Worm (Caenorhabditis elegans) whole organism, L3 larva: ENCODE results near the gene F48G7.12.

Source experiments
- R02D3.7 ChIP-seq: fragments of 150-350 bp; optimal IDR thresholded peaks from 2 replicates; lab custom pipeline; 2014; ENCODE audit warnings: missing biosample characterization, missing genetic modification characterization
- ZK546.5 ChIP-seq: sonication (generic microtip); optimal IDR thresholded peaks from 2 replicates; lab custom pipeline; 2017; ENCODE audit warnings: missing biosample characterization, missing genetic modification characterization
- aly-2 ChIP-seq: fragments of 150-350 bp; optimal IDR thresholded peaks from 2 replicates; lab custom pipeline; 2014; ENCODE audit warnings: missing biosample characterization, missing genetic modification characterization
- ama-1 ChIP-seq: fragments of 150-350 bp; optimal IDR thresholded peaks from 2 replicates; lab custom pipeline; 2018
- ceh-16 ChIP-seq: sonication (generic microtip); optimal IDR thresholded peaks from 2 replicates; lab custom pipeline; 2017; ENCODE audit warnings: missing biosample characterization, missing genetic modification characterization
- ceh-28 ChIP-seq: fragments of 150-350 bp; optimal IDR thresholded peaks from 2 replicates; lab custom pipeline; 2014; ENCODE audit warnings: missing biosample characterization, missing genetic modification reagents, missing genetic modification characterization
- ceh-82 ChIP-seq: fragments of 150-350 bp; optimal IDR thresholded peaks from 2 replicates; lab custom pipeline; 2014; ENCODE audit warnings: missing biosample characterization, missing genetic modification characterization
- daf-12 ChIP-seq: fragments of 150-350 bp; optimal IDR thresholded peaks from 2 replicates; lab custom pipeline; 2014; ENCODE audit warnings: missing biosample characterization, missing genetic modification reagents, missing genetic modification characterization
- egl-27 ChIP-seq: sonication (generic microtip); optimal IDR thresholded peaks from 4 replicates; lab custom pipeline; 2017; ENCODE audit warnings: missing biosample characterization, missing genetic modification reagents, missing genetic modification characterization
- egl-5 ChIP-seq: fragments of 150-350 bp; optimal IDR thresholded peaks from 2 replicates; lab custom pipeline; 2017; ENCODE audit warnings: missing biosample characterization, missing genetic modification reagents, missing genetic modification characterization, inconsistent platforms
- elt-1 ChIP-seq: fragments of 150-350 bp; optimal IDR thresholded peaks from 2 replicates; lab custom pipeline; 2014; ENCODE audit warnings: missing biosample characterization, missing genetic modification characterization
- elt-2 ChIP-seq: sonication (generic microtip); optimal IDR thresholded peaks from 2 replicates; lab custom pipeline; 2016; ENCODE audit warnings: missing genetic modification reagents, mild to moderate bottlenecking, missing genetic modification characterization, missing compliant biosample characterization
- elt-3 ChIP-seq, 3 experiments: fragments of 150-350 bp in 1 of 3; sonication (generic microtip) in 2 of 3; optimal IDR thresholded peaks; 2 replicates in 2 of 3; 4 replicates in 1 of 3; lab custom pipeline; 2014 to 2017; ENCODE audit warnings: missing biosample characterization in 3 of 3, missing genetic modification characterization in 3 of 3
- eor-1 ChIP-seq, 2 experiments: fragments of 150-350 bp; optimal IDR thresholded peaks; 2 replicates each; lab custom pipeline; 2014 to 2018; ENCODE audit warnings: missing biosample characterization in 2 of 2, missing genetic modification characterization in 2 of 2
- fkh-10 ChIP-seq: sonication (generic microtip); optimal IDR thresholded peaks from 2 replicates; lab custom pipeline; 2017; ENCODE audit warnings: missing biosample characterization, missing genetic modification reagents, missing genetic modification characterization
- fos-1 ChIP-seq: fragments of 150-350 bp; optimal IDR thresholded peaks from 2 replicates; lab custom pipeline; 2014; ENCODE audit warnings: missing biosample characterization, missing genetic modification characterization
- hmg-11 ChIP-seq: sonication (generic microtip); optimal IDR thresholded peaks from 2 replicates; lab custom pipeline; 2016; ENCODE audit warnings: missing genetic modification characterization, missing compliant biosample characterization
- jun-1 ChIP-seq: fragments of 150-350 bp; optimal IDR thresholded peaks from 2 replicates; lab custom pipeline; 2014; ENCODE audit warnings: missing biosample characterization, missing genetic modification reagents, missing genetic modification characterization
- lin-39 ChIP-seq: fragments of 150-350 bp; optimal IDR thresholded peaks from 2 replicates; lab custom pipeline; 2018; ENCODE audit warnings: missing biosample characterization, missing genetic modification reagents, missing genetic modification characterization
- mdl-1 ChIP-seq: fragments of 150-350 bp; optimal IDR thresholded peaks from 2 replicates; lab custom pipeline; 2014; ENCODE audit warnings: missing biosample characterization, missing genetic modification characterization
- mml-1 ChIP-seq: fragments of 150-350 bp; sonication (generic microtip); optimal IDR thresholded peaks from 3 replicates; lab custom pipeline; 2014; ENCODE audit warnings: missing biosample characterization, missing genetic modification characterization
- nfya-1 ChIP-seq: sonication (generic microtip); optimal IDR thresholded peaks from 2 replicates; lab custom pipeline; 2017; ENCODE audit warnings: missing genetic modification characterization, mild to moderate bottlenecking, missing compliant biosample characterization, antibody characterized with exemption, moderate library complexity; ENCODE audit not compliant: insufficient read depth
- nhr-11 ChIP-seq: fragments of 150-350 bp; optimal IDR thresholded peaks from 2 replicates; lab custom pipeline; 2014; ENCODE audit warnings: missing biosample characterization, missing genetic modification characterization
- nhr-23 ChIP-seq: fragments of 150-350 bp; optimal IDR thresholded peaks from 2 replicates; lab custom pipeline; 2014; ENCODE audit warnings: missing biosample characterization, missing genetic modification reagents, missing genetic modification characterization
- nhr-25 ChIP-seq: sonication (generic microtip); optimal IDR thresholded peaks from 2 replicates; lab custom pipeline; 2017; ENCODE audit warnings: missing biosample characterization, missing genetic modification characterization
- nhr-28 ChIP-seq: fragments of 150-350 bp; optimal IDR thresholded peaks from 2 replicates; lab custom pipeline; 2014; ENCODE audit warnings: missing biosample characterization, missing genetic modification characterization
- nhr-43 ChIP-seq: sonication (generic microtip); optimal IDR thresholded peaks from 2 replicates; lab custom pipeline; 2016; ENCODE audit warnings: mild to moderate bottlenecking, missing genetic modification characterization, missing compliant biosample characterization; ENCODE audit not compliant: poor library complexity, severe bottlenecking
- nhr-67 ChIP-seq: fragments of 150-350 bp; optimal IDR thresholded peaks from 2 replicates; lab custom pipeline; 2014; ENCODE audit warnings: missing biosample characterization, missing genetic modification characterization
- pha-4 ChIP-seq: fragments of 150-350 bp; optimal IDR thresholded peaks from 2 replicates; lab custom pipeline; 2014; ENCODE audit warnings: missing biosample characterization, missing genetic modification reagents, missing genetic modification characterization
- skn-1 ChIP-seq: fragments of 150-350 bp; optimal IDR thresholded peaks from 2 replicates; lab custom pipeline; 2014; ENCODE audit warnings: missing biosample characterization, missing genetic modification characterization
- snpc-4 ChIP-seq: fragments of 150-350 bp; optimal IDR thresholded peaks from 2 replicates; lab custom pipeline; 2014; ENCODE audit warnings: missing biosample characterization, missing genetic modification characterization
- tbx-2 ChIP-seq: sonication (generic microtip); optimal IDR thresholded peaks from 2 replicates; lab custom pipeline; 2016; ENCODE audit warnings: mild to moderate bottlenecking, missing genetic modification characterization, missing compliant biosample characterization
- unc-62 ChIP-seq: fragments of 150-350 bp; sonication (generic microtip); optimal IDR thresholded peaks from 4 replicates; lab custom pipeline; 2014; ENCODE audit warnings: missing biosample characterization, missing genetic modification reagents, missing genetic modification characterization
- zag-1 ChIP-seq: fragments of 150-350 bp; optimal IDR thresholded peaks from 2 replicates; lab custom pipeline; 2014; ENCODE audit warnings: missing biosample characterization, missing genetic modification characterization
- ztf-11 ChIP-seq: fragments of 150-350 bp; optimal IDR thresholded peaks from 2 replicates; lab custom pipeline; 2014; ENCODE audit warnings: missing biosample characterization, missing genetic modification characterization
- ztf-4 ChIP-seq: fragments of 150-350 bp; optimal IDR thresholded peaks from 2 replicates; lab custom pipeline; 2014; ENCODE audit warnings: missing biosample characterization, missing genetic modification characterization

F48G7.12 gene

ce11 chrV:664337-664847 is 18.4 kb upstream of the F48G7.12 start, which contains the start of the genes F31F4.11 and srh-266:
F31F4.11 (minus strand) TSS chrV:664437.
srh-266 (plus strand) TSS chrV:664797.
- TF ChIP-seq nhr-43 (tag; lab: Kevin White, UChicago) (no peak), ama-1 (lab: Kevin White, UChicago) (no peak), eor-1 (tag; optimal IDR thresholded peaks at IDR 0.05; lab: Kevin White, UChicago) (no peak), mml-1 (tag; lab: Kevin White, UChicago) (no peak), fos-1 (no peak), ceh-28 (tag; lab: Kevin White, UChicago) (no peak)

- TF ChIP-seq zag-1 (tag; lab: Kevin White, UChicago) (no peak), fkh-10 (GFP tag; lab: Kevin White, UChicago) (no peak), nhr-11 (tag; lab: Kevin White, UChicago) (no peak), R02D3.7 (tag; lab: Kevin White, UChicago) (no peak), egl-27 (tag; lab: Kevin White, UChicago) (no peak), jun-1 (tag; lab: Kevin White, UChicago) (no peak), ztf-11 (tag; lab: Kevin White, UChicago) (no peak), ZK546.5 (tag; lab: Kevin White, UChicago) (no peak), aly-2 (tag; lab: Kevin White, UChicago) (no peak), lin-39 (no peak), elt-2 (tag; lab: Kevin White, UChicago) (no peak)
Observed at ce11 chrV:660210-660609, 14.2 kb upstream of the F48G7.12 start, which contains the start of gene F31F4.17. F31F4.17 (minus strand) TSS chrV:660310.

DNA sequence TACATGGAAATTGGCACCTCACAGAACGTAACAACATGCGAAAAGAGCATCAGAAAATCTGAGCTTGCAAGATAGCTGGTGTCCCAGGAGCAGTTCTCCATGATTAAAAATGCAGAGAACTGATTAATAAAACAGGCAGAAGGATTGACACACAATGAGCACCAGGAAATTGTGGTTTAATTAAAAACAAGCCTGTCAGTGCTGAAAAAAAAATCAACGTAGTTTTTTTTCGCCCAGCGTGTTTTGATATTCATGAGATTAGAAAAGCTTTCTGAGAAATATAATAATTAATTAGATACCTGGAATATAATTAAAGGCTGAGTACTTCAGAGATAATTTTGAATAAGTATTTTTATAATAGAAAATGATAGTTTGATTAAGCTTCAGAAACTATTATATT is 11.6 kb upstream of the F48G7.12 start, which contains the start of gene srh-246:
srh-246 (minus strand) TSS at position 101 of the 400 bp plus-strand sequence.
- no peak for TF ChIP-seq daf-12 (tag; lab: Kevin White, UChicago)
- TF ChIP-seq skn-1: no peak
- TF ChIP-seq zag-1 (tag; lab: Kevin White, UChicago): no peak
- TF ChIP-seq jun-1 (tag; lab: Kevin White, UChicago): no peak
- no peak for TF ChIP-seq ceh-16
- no peak for TF ChIP-seq ZK546.5 (tag; lab: Kevin White, UChicago)
- no peak for TF ChIP-seq nhr-28
- no peak for TF ChIP-seq elt-3 (tag; optimal IDR thresholded peaks at IDR 0.05; lab: Kevin White, UChicago)
- TF ChIP-seq nhr-11 (tag; lab: Kevin White, UChicago): no peak
- TF ChIP-seq nhr-25 (tag; lab: Kevin White, UChicago): no peak
- no peak for TF ChIP-seq egl-5 (tag; lab: Kevin White, UChicago)
- no peak for TF ChIP-seq ama-1 (lab: Kevin White, UChicago)
- no peak for TF ChIP-seq pha-4 (tag; lab: Kevin White, UChicago)
- no peak for TF ChIP-seq egl-27 (tag; lab: Kevin White, UChicago)
- no peak for TF ChIP-seq fkh-10 (GFP tag; lab: Kevin White, UChicago)
- TF ChIP-seq nhr-23: no peak
- TF ChIP-seq ztf-4 (tag; lab: Kevin White, UChicago): no peak
- TF ChIP-seq, all 47 proteins: peak for 0

- TF ChIP-seq ceh-82 (tag; lab: Kevin White, UChicago) (no peak), elt-2 (tag; lab: Kevin White, UChicago) (no peak), jun-1 (tag; lab: Kevin White, UChicago) (no peak), snpc-4 (no peak), nfya-1 (tag; lab: Kevin White, UChicago) (no peak), nhr-67 (tag; lab: Kevin White, UChicago) (no peak), unc-62 (GFP tag; lab: Kevin White, UChicago) (no peak), R02D3.7 (tag; lab: Kevin White, UChicago) (no peak), fkh-10 (GFP tag; lab: Kevin White, UChicago) (no peak), elt-1 (tag; lab: Kevin White, UChicago) (no peak), ama-1 (lab: Kevin White, UChicago) (no peak), hmg-11 (tag; lab: Kevin White, UChicago) (no peak), nhr-28 (no peak), tbx-2 (tag; lab: Kevin White, UChicago) (no peak), daf-12 (tag; lab: Kevin White, UChicago) (no peak), ZK546.5 (tag; lab: Kevin White, UChicago) (no peak), mdl-1 (tag; lab: Kevin White, UChicago) (no peak), ceh-28 (tag; lab: Kevin White, UChicago) (no peak), pha-4 (tag; lab: Kevin White, UChicago) (no peak), eor-1 (tag; optimal IDR thresholded peaks at IDR 0.05; lab: Kevin White, UChicago) (no peak)
Observed at ce11 chrV:655823-656222, 9.8 kb upstream of the F48G7.12 start, which contains the start of gene srh-245. srh-245 (minus strand) TSS chrV:655923.
